Fruit fly (Drosophila melanogaster): Measurements from ENCODE around the gene CG31820.

dm6 chr2L:16026693-16027092, 20.6 kb upstream of the CG31820 start:
- TF ChIP-seq CG9609 (GFP tag; optimal IDR thresholded peaks at IDR 0.05) (no peak), Bteb2 (GFP tag; optimal IDR thresholded peaks at IDR 0.05) (no peak), pzg (GFP tag; optimal IDR thresholded peaks at IDR 0.05) (no peak), CG15269 (tag; optimal IDR thresholded peaks at IDR 0.05) (no peak), CG7987 (GFP tag; optimal IDR thresholded peaks at IDR 0.05) (no peak), CG2875 (GFP tag; optimal IDR thresholded peaks at IDR 0.05) (no peak), CG9727 (GFP tag; optimal IDR thresholded peaks at IDR 0.05) (no peak)

Data from whole organism, embryonic.